Fruit fly (Drosophila melanogaster) whole organism, embryonic: Measurements from ENCODE around the gene Cdc16.
A peak's percentile ranks its signal among the peaks of the same experiment; 100 is the strongest.

Experiments used
- B-H1 ChIP-seq: fragments of 200-800 bp; sonication (Bioruptor generic); IDR thresholded peaks from 3 replicates; pipeline ENCODE4 v1.3.6; 2022; ENCODE audit warnings: missing biosample characterization, missing genetic modification characterization
- CG11247 ChIP-seq: fragments of 200-800 bp; sonication (Bioruptor generic); IDR thresholded peaks from 2 replicates; pipeline ENCODE4 v1.3.6; 2022; ENCODE audit warnings: missing biosample characterization, missing genetic modification characterization
- CG11560 ChIP-seq: fragments of 200-800 bp; sonication (Bioruptor generic); IDR thresholded peaks from 3 replicates; pipeline ENCODE4 v1.3.6; 2022; ENCODE audit warnings: missing biosample characterization, missing genetic modification characterization
- CG11695 ChIP-seq: fragments of 200-800 bp; sonication (Bioruptor generic); IDR thresholded peaks from 3 replicates; pipeline ENCODE4 v1.3.6; 2022; ENCODE audit warnings: missing biosample characterization, missing genetic modification characterization
- CG11696 ChIP-seq: fragments of 200-800 bp; sonication (Bioruptor generic); IDR thresholded peaks from 2 replicates; pipeline ENCODE4 v1.3.6; 2022; ENCODE audit warnings: missing biosample characterization, missing genetic modification characterization
- CG12942 ChIP-seq: fragments of 200-800 bp; sonication (Bioruptor generic); optimal IDR thresholded peaks from 3 replicates; lab custom pipeline; 2016; ENCODE audit warnings: missing biosample characterization, missing genetic modification characterization
- CG13296 ChIP-seq: fragments of 200-800 bp; sonication (Bioruptor generic); optimal IDR thresholded peaks from 3 replicates; lab custom pipeline; 2018; ENCODE audit warnings: missing biosample characterization, mild to moderate bottlenecking, missing genetic modification characterization
- CG13424 ChIP-seq: fragments of 200-800 bp; sonication (Bioruptor generic); optimal IDR thresholded peaks from 2 replicates; lab custom pipeline; 2019; ENCODE audit warnings: missing biosample characterization, mild to moderate bottlenecking, missing genetic modification characterization, moderate library complexity
- CG14667 ChIP-seq: fragments of 200-800 bp; sonication (Bioruptor generic); IDR thresholded peaks from 2 replicates; pipeline ENCODE4 v1.3.6; 2022; ENCODE audit warnings: missing biosample characterization, missing genetic modification characterization
- CG1529 ChIP-seq: fragments of 200-800 bp; sonication (Bioruptor generic); optimal IDR thresholded peaks from 3 replicates; lab custom pipeline; 2018; ENCODE audit warnings: missing biosample characterization, missing genetic modification characterization
- CG16813 ChIP-seq: fragments of 200-800 bp; sonication (Bioruptor generic); IDR thresholded peaks from 3 replicates; pipeline ENCODE4 v1.3.6; 2022; ENCODE audit warnings: missing biosample characterization, missing genetic modification characterization; ENCODE audit not compliant: partially characterized antibody
- CG16863 ChIP-seq: fragments of 200-800 bp; sonication (Bioruptor generic); optimal IDR thresholded peaks from 3 replicates; lab custom pipeline; 2016; ENCODE audit warnings: missing biosample characterization, missing genetic modification characterization
- CG2875 ChIP-seq: fragments of 200-800 bp; sonication (Bioruptor generic); optimal IDR thresholded peaks from 2 replicates; lab custom pipeline; 2017; ENCODE audit warnings: missing biosample characterization, mild to moderate bottlenecking, missing genetic modification characterization, missing genetic modification reagents
- CG3995 ChIP-seq: fragments of 200-800 bp; sonication (Bioruptor generic); optimal IDR thresholded peaks from 3 replicates; lab custom pipeline; 2016; ENCODE audit warnings: missing biosample characterization, missing genetic modification characterization
- CG5180 ChIP-seq: fragments of 200-800 bp; sonication (Bioruptor generic); optimal IDR thresholded peaks from 3 replicates; lab custom pipeline; 2017; ENCODE audit warnings: missing biosample characterization, missing genetic modification characterization, mild to moderate bottlenecking, moderate library complexity, missing genetic modification reagents
- CG6254 ChIP-seq: fragments of 200-800 bp; sonication (Bioruptor generic); optimal IDR thresholded peaks from 3 replicates; lab custom pipeline; 2017; ENCODE audit warnings: mild to moderate bottlenecking, missing biosample characterization, missing genetic modification reagents, missing genetic modification characterization
- CG6765 ChIP-seq: fragments of 200-800 bp; sonication (Bioruptor generic); optimal IDR thresholded peaks from 3 replicates; lab custom pipeline; 2017; ENCODE audit warnings: missing biosample characterization, mild to moderate bottlenecking, missing genetic modification characterization
- CG7745 ChIP-seq: fragments of 200-800 bp; sonication (Bioruptor generic); optimal IDR thresholded peaks from 2 replicates; lab custom pipeline; 2018; ENCODE audit warnings: missing biosample characterization, mild to moderate bottlenecking, missing genetic modification characterization, moderate library complexity
- CG8388 ChIP-seq: fragments of 200-800 bp; sonication (Bioruptor generic); optimal IDR thresholded peaks from 2 replicates; lab custom pipeline; 2019; ENCODE audit warnings: missing biosample characterization, mild to moderate bottlenecking, missing genetic modification characterization, moderate library complexity
- CG8478 ChIP-seq: fragments of >200 bp; optimal IDR thresholded peaks from 2 replicates; lab custom pipeline; 2018
- CG9876 ChIP-seq: fragments of 200-800 bp; sonication (Bioruptor generic); optimal IDR thresholded peaks from 2 replicates; lab custom pipeline; 2016; ENCODE audit warnings: missing biosample characterization, missing genetic modification characterization
- CHES-1-like ChIP-seq: fragments of 200-800 bp; sonication (Bioruptor generic); optimal IDR thresholded peaks from 2 replicates; lab custom pipeline; 2016; ENCODE audit warnings: missing biosample characterization, missing genetic modification characterization
- Dad ChIP-seq: fragments of 200-800 bp; sonication (Bioruptor generic); optimal IDR thresholded peaks from 3 replicates; lab custom pipeline; 2016; ENCODE audit warnings: missing biosample characterization, missing genetic modification characterization
- Dll ChIP-seq: fragments of 200-800 bp; sonication (Bioruptor generic); IDR thresholded peaks from 4 replicates; pipeline ENCODE4 v1.3.6; 2022; ENCODE audit warnings: missing biosample characterization, missing genetic modification characterization; ENCODE audit not compliant: partially characterized antibody
- Dref ChIP-seq: fragments of 200-800 bp; sonication (Bioruptor generic); IDR thresholded peaks from 2 replicates; pipeline ENCODE4 v1.3.6; 2022; ENCODE audit warnings: missing biosample characterization, missing genetic modification characterization
- Fer3 ChIP-seq: fragments of 200-800 bp; sonication (Bioruptor generic); optimal IDR thresholded peaks from 2 replicates; lab custom pipeline; 2018; ENCODE audit warnings: missing biosample characterization, mild to moderate bottlenecking, missing genetic modification characterization, moderate library complexity
- HLH54F ChIP-seq: fragments of 200-800 bp; sonication (Bioruptor generic); optimal IDR thresholded peaks from 3 replicates; lab custom pipeline; 2016; ENCODE audit warnings: missing biosample characterization, missing genetic modification characterization
- Hmx ChIP-seq: fragments of 200-800 bp; sonication (Bioruptor generic); optimal IDR thresholded peaks from 2 replicates; lab custom pipeline; 2016; ENCODE audit warnings: missing biosample characterization, missing genetic modification characterization
- Jarid2 ChIP-seq: fragments of 200-800 bp; sonication (Bioruptor generic); optimal IDR thresholded peaks from 3 replicates; lab custom pipeline; 2017; ENCODE audit warnings: mild to moderate bottlenecking, missing biosample characterization, missing genetic modification reagents, missing genetic modification characterization
- MTF-1 ChIP-seq: fragments of 200-800 bp; sonication (Bioruptor generic); optimal IDR thresholded peaks from 2 replicates; lab custom pipeline; 2018; ENCODE audit warnings: missing biosample characterization, mild to moderate bottlenecking, missing genetic modification characterization, borderline replicate concordance
- Mad ChIP-seq: fragments of 200-800 bp; sonication (Bioruptor generic); optimal IDR thresholded peaks from 2 replicates; lab custom pipeline; 2016; ENCODE audit warnings: missing biosample characterization, missing genetic modification characterization
- NfI ChIP-seq: fragments of 200-800 bp; sonication (Bioruptor generic); optimal IDR thresholded peaks from 3 replicates; lab custom pipeline; 2018; ENCODE audit warnings: missing biosample characterization, mild to moderate bottlenecking, missing genetic modification characterization, moderate library complexity
- Rx ChIP-seq: fragments of 200-800 bp; sonication (Bioruptor generic); IDR thresholded peaks from 2 replicates; pipeline ENCODE4 v1.3.6; 2022; ENCODE audit warnings: missing biosample characterization, missing genetic modification characterization
- Usf ChIP-seq: fragments of 200-800 bp; sonication (Bioruptor generic); optimal IDR thresholded peaks from 2 replicates; lab custom pipeline; 2017; ENCODE audit warnings: missing genotype, missing biosample characterization, missing genetic modification characterization
- YL-1 ChIP-seq: fragments of 200-800 bp; sonication (Bioruptor generic); optimal IDR thresholded peaks from 3 replicates; lab custom pipeline; 2017; ENCODE audit warnings: missing biosample characterization, mild to moderate bottlenecking, missing genetic modification characterization
- chm ChIP-seq: fragments of 200-800 bp; sonication (Bioruptor generic); IDR thresholded peaks from 2 replicates; pipeline ENCODE4 v1.3.6; 2022; ENCODE audit warnings: missing biosample characterization, missing genetic modification characterization
- ftz-f1 ChIP-seq: fragments of 200-800 bp; sonication (Bioruptor generic); optimal IDR thresholded peaks from 2 replicates; lab custom pipeline; 2016; ENCODE audit warnings: missing biosample characterization, missing genetic modification characterization
- fu2 ChIP-seq: fragments of 200-800 bp; sonication (Bioruptor generic); optimal IDR thresholded peaks from 2 replicates; lab custom pipeline; 2016; ENCODE audit warnings: missing biosample characterization, missing genetic modification characterization
- gce ChIP-seq: fragments of 200-800 bp; sonication (Bioruptor generic); IDR thresholded peaks from 3 replicates; pipeline ENCODE4 v1.3.6; 2022; ENCODE audit warnings: missing biosample characterization, missing genetic modification characterization
- grau ChIP-seq: fragments of 200-800 bp; optimal IDR thresholded peaks from 3 replicates; lab custom pipeline; 2019; ENCODE audit warnings: missing biosample characterization, mild to moderate bottlenecking, missing genetic modification characterization, moderate library complexity
- gt ChIP-seq: fragments of 200-800 bp; sonication (Bioruptor generic); IDR thresholded peaks from 2 replicates; pipeline ENCODE4 v1.3.6; 2022; ENCODE audit warnings: missing biosample characterization, missing genetic modification characterization
- h ChIP-seq: fragments of >200 bp; optimal IDR thresholded peaks from 2 replicates; lab custom pipeline; 2017
- nmo ChIP-seq: fragments of 200-800 bp; sonication (Bioruptor generic); optimal IDR thresholded peaks from 2 replicates; lab custom pipeline; 2018; ENCODE audit warnings: missing biosample characterization, mild to moderate bottlenecking, missing genetic modification characterization, moderate library complexity
- nom ChIP-seq: fragments of 200-800 bp; sonication (Bioruptor generic); optimal IDR thresholded peaks from 2 replicates; lab custom pipeline; 2017; ENCODE audit warnings: missing biosample characterization, missing genetic modification characterization, mild to moderate bottlenecking, moderate library complexity, missing genetic modification reagents
- odd ChIP-seq: fragments of 200-800 bp; sonication (Bioruptor generic); optimal IDR thresholded peaks from 2 replicates; lab custom pipeline; 2017; ENCODE audit warnings: missing biosample characterization, mild to moderate bottlenecking, missing genetic modification characterization
- pnt ChIP-seq: fragments of 200-800 bp; sonication (Bioruptor generic); optimal IDR thresholded peaks from 3 replicates; lab custom pipeline; 2016; ENCODE audit warnings: missing biosample characterization, missing genetic modification characterization
- psq ChIP-seq: fragments of 200-800 bp; sonication (Bioruptor generic); optimal IDR thresholded peaks from 2 replicates; lab custom pipeline; 2017; ENCODE audit warnings: missing biosample characterization, missing genetic modification characterization
- sens ChIP-seq: fragments of 200-800 bp; sonication (Bioruptor generic); peaks from one replicate; lab custom pipeline; 2016; ENCODE audit warnings: missing biosample characterization, missing genetic modification characterization
- tll ChIP-seq, 2 experiments: fragments of 200-800 bp in 1 of 2; fragments of >200 bp in 1 of 2; sonication (Bioruptor generic) in 1 of 2; optimal IDR thresholded peaks; 2 replicates each; lab custom pipeline; 2017 to 2019; ENCODE audit warnings: missing biosample characterization in 2 of 2, missing genetic modification characterization in 2 of 2, mild to moderate bottlenecking in 1 of 2, moderate library complexity in 1 of 2
- usp ChIP-seq: fragments of >200 bp; optimal IDR thresholded peaks from 2 replicates; lab custom pipeline; 2017; ENCODE audit warnings: missing biosample characterization, missing genetic modification characterization
- vvl ChIP-seq: fragments of 200-800 bp; sonication (Bioruptor generic); IDR thresholded peaks from 2 replicates; pipeline ENCODE4 v1.3.6; 2022; ENCODE audit warnings: missing biosample characterization, missing genetic modification characterization

Cdc16 gene

dm6 chr3R:23280806-23281257 is at the start of gene Cdc16, which contains the start of gene orb (continued):
- TF ChIP-seq CG9876: peak; percentile 47
- peak; percentile 55; the same call in 1 of the 2 replicates for TF ChIP-seq gt
- TF ChIP-seq CG16863 (GFP tag; lab: Kevin White, UChicago): peak; percentile 53
- no peak for TF ChIP-seq h (lab: Kevin White, UChicago)
- peak; percentile 68 for TF ChIP-seq CHES-1-like
- peak; percentile 66 for TF ChIP-seq HLH54F (GFP tag; lab: Kevin White, UChicago)
- peak; percentile 60 for TF ChIP-seq Usf (GFP tag; lab: Kevin White, UChicago)
- TF ChIP-seq Hmx (GFP tag; lab: Kevin White, UChicago): peak; percentile 25
- TF ChIP-seq CG16813 (GFP tag; lab: Robert Waterston, UW): no peak
- TF ChIP-seq CG13296: peak; percentile 88
- peak; percentile 96 for TF ChIP-seq sens (GFP tag; lab: Kevin White, UChicago)
- TF ChIP-seq CG11696 (GFP tag; lab: Robert Waterston, UW): peak; percentile 80
- TF ChIP-seq CG8478 (lab: Kevin White, UChicago): no peak
- TF ChIP-seq CG11247 (GFP tag; lab: Robert Waterston, UW): peak; percentile 94
- peak; percentile 52 for TF ChIP-seq pnt (GFP tag; lab: Kevin White, UChicago)
- TF ChIP-seq chm (GFP tag; lab: Robert Waterston, UW): peak; percentile 88
- peak; percentile 31 for TF ChIP-seq CG3995 (GFP tag; lab: Kevin White, UChicago)
- peak; percentile 88 for TF ChIP-seq B-H1 (GFP tag; lab: Robert Waterston, UW)
- TF ChIP-seq Mad (GFP tag; lab: Kevin White, UChicago): peak; percentile 78
- peak; percentile 92 for TF ChIP-seq CG8388 (GFP tag; lab: Kevin White, UChicago)
- TF ChIP-seq odd: peak; percentile 78
- TF ChIP-seq YL-1 (GFP tag; lab: Kevin White, UChicago): peak; percentile 51
- no peak for TF ChIP-seq Dll (GFP tag; lab: Robert Waterston, UW)
- peak; percentile 76 for TF ChIP-seq CG2875
- peak; percentile 43 for TF ChIP-seq Dref (GFP tag; lab: Robert Waterston, UW)
- TF ChIP-seq CG11695: peak; percentile 91
- peak; percentile 93 for TF ChIP-seq CG13424
- peak; percentile 90 for TF ChIP-seq gce (GFP tag; lab: Robert Waterston, UW)
- peak; percentile 52 for TF ChIP-seq fu2 (GFP tag; lab: Kevin White, UChicago)
- TF ChIP-seq CG14667: peak; percentile 86
- peak; percentile 99 for TF ChIP-seq CG5180
- peak; percentile 82 for TF ChIP-seq CG6254
- peak; percentile 78 for TF ChIP-seq CG6765
- TF ChIP-seq CG11560 (tag; lab: Robert Waterston, UW): peak; percentile 61; the same call in 2 of the 3 replicates
- TF ChIP-seq ftz-f1 (GFP tag; lab: Kevin White, UChicago): peak; percentile 18
- peak; percentile 51 for TF ChIP-seq Jarid2 (GFP tag; lab: Kevin White, UChicago)
- peak; percentile 77 for TF ChIP-seq Rx (GFP tag; lab: Robert Waterston, UW)
- peak; percentile 54 for TF ChIP-seq Dad
- TF ChIP-seq tll (GFP tag; optimal IDR thresholded peaks at IDR 0.05; lab: Kevin White, UChicago): no peak
- peak; percentile 64 for TF ChIP-seq nom (GFP tag; lab: Kevin White, UChicago)
- peak; percentile 86 for TF ChIP-seq psq (GFP tag; lab: Kevin White, UChicago)
- peak; percentile 91 for TF ChIP-seq CG12942 (GFP tag; lab: Kevin White, UChicago)
- TF ChIP-seq MTF-1 (GFP tag; lab: Kevin White, UChicago): peak; percentile 80
- TF ChIP-seq grau (tag; lab: Kevin White, UChicago): peak; percentile 91
- peak; percentile 27 for TF ChIP-seq CG7745 (tag; lab: Kevin White, UChicago)
- peak; percentile 97 for TF ChIP-seq vvl
- TF ChIP-seq CG1529 (GFP tag; lab: Kevin White, UChicago): peak; percentile 76
- TF ChIP-seq nmo (GFP tag; lab: Kevin White, UChicago): peak; percentile 93
- TF ChIP-seq NfI (GFP tag; lab: Kevin White, UChicago): peak; percentile 91
- peak; percentile 95 for TF ChIP-seq Fer3
- no peak for TF ChIP-seq usp
